Worm (Caenorhabditis elegans) whole organism, L4 larva: ENCODE data around the gene Y57G11A.2.

ENCODE experiments used
- D1046.2 ChIP-seq: fragments of 200-800 bp; sonication (Bioruptor generic); IDR thresholded peaks from 2 replicates; pipeline ENCODE4 v1.3.6; 2022; ENCODE audit warnings: missing genetic modification characterization, missing compliant biosample characterization
- F10B5.3 ChIP-seq: sonication (generic microtip); optimal IDR thresholded peaks from 2 replicates; lab custom pipeline; 2016; ENCODE audit warnings: mild to moderate bottlenecking, missing genetic modification characterization, missing compliant biosample characterization
- F26F4.8 ChIP-seq: fragments of 200-800 bp; sonication (Bioruptor generic); conservative IDR thresholded peaks from 2 replicates; pipeline ENCODE4 v1.3.6; 2022; ENCODE audit warnings: missing genetic modification characterization, missing compliant biosample characterization
- F37D6.2 ChIP-seq: sonication (generic microtip); optimal IDR thresholded peaks from 2 replicates; lab custom pipeline; 2016; ENCODE audit warnings: mild to moderate bottlenecking, missing genetic modification characterization, missing compliant biosample characterization
- R02D3.7 ChIP-seq: fragments of 150-350 bp; sonication (generic microtip); optimal IDR thresholded peaks from 3 replicates; lab custom pipeline; 2014; ENCODE audit warnings: missing biosample characterization, missing genetic modification characterization
- Y105C5A.15 ChIP-seq: fragments of 200-800 bp; sonication (Bioruptor generic); IDR thresholded peaks from 2 replicates; pipeline ENCODE4 v1.3.6; 2022; ENCODE audit warnings: missing genetic modification characterization, missing compliant biosample characterization
- Y5F2A.4 ChIP-seq: fragments of 200-800 bp; sonication (Bioruptor generic); optimal IDR thresholded peaks from 2 replicates; lab custom pipeline; 2018; ENCODE audit warnings: mild to moderate bottlenecking, missing genetic modification characterization, missing compliant biosample characterization
- ZK337.2 ChIP-seq: fragments of 200-800 bp; sonication (Bioruptor generic); IDR thresholded peaks from 2 replicates; pipeline ENCODE4 v1.3.6; 2022; ENCODE audit warnings: missing genetic modification reagents, missing genetic modification characterization, missing compliant biosample characterization
- aha-1 ChIP-seq: fragments of 150-350 bp; peaks from one replicate; lab custom pipeline; 2014; ENCODE audit warnings: missing biosample characterization, missing genetic modification characterization
- aly-2 ChIP-seq: sonication (generic microtip); optimal IDR thresholded peaks from 2 replicates; lab custom pipeline; 2018; ENCODE audit warnings: missing biosample characterization, missing genetic modification characterization
- arid-1 ChIP-seq: fragments of 200-800 bp; sonication (Bioruptor generic); conservative IDR thresholded peaks from 2 replicates; pipeline ENCODE4 v1.3.6; 2022; ENCODE audit warnings: missing genetic modification reagents, missing genetic modification characterization, missing compliant biosample characterization
- attf-4 ChIP-seq: sonication (generic microtip); optimal IDR thresholded peaks from 3 replicates; lab custom pipeline; 2017; ENCODE audit warnings: missing biosample characterization, missing genetic modification characterization
- ceh-32 ChIP-seq: sonication (generic microtip); optimal IDR thresholded peaks from 2 replicates; lab custom pipeline; 2016; ENCODE audit warnings: mild to moderate bottlenecking, missing genetic modification characterization, missing compliant biosample characterization; ENCODE audit not compliant: poor library complexity
- cey-2 ChIP-seq: sonication (generic microtip); optimal IDR thresholded peaks from 3 replicates; lab custom pipeline; 2017; ENCODE audit warnings: missing genetic modification characterization, mild to moderate bottlenecking, missing compliant biosample characterization, antibody characterized with exemption, borderline replicate concordance; ENCODE audit not compliant: insufficient read depth
- daf-16 ChIP-seq, 3 experiments: sonication (generic microtip); optimal IDR thresholded peaks; 2 replicates each; lab custom pipeline; 2016 to 2017; ENCODE audit warnings: missing genetic modification characterization in 3 of 3, missing genetic modification reagents in 3 of 3, mild to moderate bottlenecking in 2 of 3, missing compliant biosample characterization in 2 of 3, missing biosample characterization in 1 of 3, moderate library complexity in 1 of 3
- daf-8 ChIP-seq: fragments of 200-800 bp; sonication (Bioruptor generic); IDR thresholded peaks from 2 replicates; pipeline ENCODE4 v1.3.6; 2022; ENCODE audit warnings: missing genetic modification characterization, missing compliant biosample characterization
- dmd-9 ChIP-seq: fragments of 200-800 bp; sonication (Bioruptor generic); IDR thresholded peaks from 2 replicates; pipeline ENCODE4 v1.3.6; 2022; ENCODE audit warnings: missing genetic modification reagents, missing genetic modification characterization, missing compliant biosample characterization
- hif-1 ChIP-seq, 2 experiments: sonication (generic microtip); optimal IDR thresholded peaks; 2 replicates each; lab custom pipeline; 2016 to 2017; ENCODE audit warnings: missing compliant biosample characterization in 2 of 2, missing genetic modification characterization in 2 of 2, missing genetic modification reagents in 2 of 2, missing genotype in 2 of 2, mild to moderate bottlenecking in 1 of 2
- jun-1 ChIP-seq: fragments of 150-350 bp; optimal IDR thresholded peaks from 2 replicates; lab custom pipeline; 2014; ENCODE audit warnings: missing biosample characterization, missing genetic modification reagents, missing genetic modification characterization
- lin-13 ChIP-seq: fragments of 150-350 bp; optimal IDR thresholded peaks from 2 replicates; lab custom pipeline; 2014; ENCODE audit warnings: missing biosample characterization, missing genetic modification reagents, missing genetic modification characterization
- lin-29 ChIP-seq: fragments of 200-800 bp; sonication (Bioruptor generic); IDR thresholded peaks from 2 replicates; pipeline ENCODE4 v1.3.6; 2022; ENCODE audit warnings: missing genetic modification reagents, missing genetic modification characterization, missing compliant biosample characterization
- mxl-3 ChIP-seq: fragments of 200-800 bp; sonication (Bioruptor generic); optimal IDR thresholded peaks from 2 replicates; lab custom pipeline; 2018; ENCODE audit warnings: mild to moderate bottlenecking, missing genetic modification characterization, missing compliant biosample characterization
- nhr-237 ChIP-seq: sonication (generic microtip); optimal IDR thresholded peaks from 2 replicates; lab custom pipeline; 2017; ENCODE audit warnings: missing biosample characterization, missing genetic modification characterization
- nhr-48 ChIP-seq: sonication (generic microtip); optimal IDR thresholded peaks from 2 replicates; lab custom pipeline; 2016; ENCODE audit warnings: mild to moderate bottlenecking, missing genetic modification characterization, missing compliant biosample characterization
- rbr-2 ChIP-seq: sonication (generic microtip); optimal IDR thresholded peaks from 2 replicates; lab custom pipeline; 2016; ENCODE audit warnings: missing genotype, missing genetic modification characterization, missing compliant biosample characterization
- saeg-2 ChIP-seq: fragments of 200-800 bp; sonication (Bioruptor generic); IDR thresholded peaks from 2 replicates; pipeline ENCODE4 v1.3.6; 2022; ENCODE audit warnings: missing genetic modification reagents, missing genetic modification characterization, missing compliant biosample characterization
- sdz-12 ChIP-seq: fragments of 200-800 bp; sonication (Bioruptor generic); optimal IDR thresholded peaks from 2 replicates; lab custom pipeline; 2018; ENCODE audit warnings: mild to moderate bottlenecking, missing genetic modification characterization, missing compliant biosample characterization
- snpc-1.2 ChIP-seq: fragments of 200-800 bp; sonication (Bioruptor generic); IDR thresholded peaks from 2 replicates; pipeline ENCODE4 v1.3.6; 2022; ENCODE audit warnings: missing genetic modification reagents, missing genetic modification characterization, missing compliant biosample characterization
- spr-1 ChIP-seq: sonication (generic microtip); optimal IDR thresholded peaks from 2 replicates; lab custom pipeline; 2016; ENCODE audit warnings: mild to moderate bottlenecking, missing genetic modification characterization, missing compliant biosample characterization
- spr-3 ChIP-seq: fragments of 200-800 bp; sonication (Bioruptor generic); optimal IDR thresholded peaks from 2 replicates; lab custom pipeline; 2018; ENCODE audit warnings: mild to moderate bottlenecking, missing genetic modification characterization, missing compliant biosample characterization
- tra-1 ChIP-seq: fragments of 200-800 bp; sonication (Bioruptor generic); IDR thresholded peaks from 2 replicates; pipeline ENCODE4 v1.3.6; 2022; ENCODE audit warnings: missing genetic modification reagents, missing genetic modification characterization, missing compliant biosample characterization
- unc-39 ChIP-seq: sonication (generic microtip); optimal IDR thresholded peaks from 2 replicates; lab custom pipeline; 2017; ENCODE audit warnings: missing biosample characterization, missing genetic modification characterization
- unc-62 ChIP-seq, 3 experiments: fragments of 150-350 bp in 1 of 3; sonication (generic microtip); optimal IDR thresholded peaks in 2 of 3; peaks in 1 of 3; 1 replicate in 1 of 3; 2 replicates in 2 of 3; lab custom pipeline; 2014 to 2017; ENCODE audit warnings: missing biosample characterization in 3 of 3, missing genetic modification characterization in 3 of 3, missing genetic modification reagents in 3 of 3, missing genotype in 1 of 3
- zag-1 ChIP-seq: fragments of 150-350 bp; optimal IDR thresholded peaks from 2 replicates; lab custom pipeline; 2014; ENCODE audit warnings: missing biosample characterization, missing genetic modification characterization

Y57G11A.2 gene

DNA sequence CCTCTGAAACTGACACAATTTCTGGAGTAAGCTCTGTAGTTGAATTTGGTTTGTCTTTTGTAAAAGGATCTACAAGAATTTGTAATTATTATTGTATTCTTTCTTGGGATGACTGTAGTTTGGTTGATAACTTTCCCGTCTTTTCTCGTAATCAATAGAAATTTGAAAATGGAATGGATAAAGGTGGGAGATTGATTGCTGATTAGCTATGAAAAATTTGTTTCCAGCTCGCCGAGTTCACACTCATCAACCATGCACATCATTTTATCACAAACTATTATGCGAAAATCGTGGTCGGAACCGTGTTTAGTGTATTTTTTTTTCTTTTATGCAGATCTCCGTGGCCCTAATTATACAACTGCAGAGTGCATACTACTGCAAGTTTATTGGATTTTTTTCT, 17.6 kb upstream of the Y57G11A.2 start, which contains the start of gene T27E7.5:
Gene T27E7.5, plus strand, starts transcription at position 253 of the 400 bp plus-strand sequence.
- no peak for TF ChIP-seq nhr-237
- TF ChIP-seq daf-16 (GFP tag; optimal IDR thresholded peaks at IDR 0.05; lab: Kevin White, UChicago): no peak
- no peak for TF ChIP-seq daf-16 (tag; optimal IDR thresholded peaks at IDR 0.05; lab: Kevin White, UChicago)
- TF ChIP-seq jun-1 (tag; lab: Kevin White, UChicago): no peak
- TF ChIP-seq F37D6.2 (tag; lab: Kevin White, UChicago): no peak
- TF ChIP-seq aha-1 (tag; lab: Kevin White, UChicago): peak; percentile 91
- no peak for TF ChIP-seq arid-1 (GFP tag; lab: Robert Waterston, UW)
- peak in 1 of 2 experiments; percentile 30 for TF ChIP-seq unc-62 (GFP tag; optimal IDR thresholded peaks at IDR 0.05 in 1 of 2; lab: Kevin White, UChicago)
- TF ChIP-seq unc-62 (tag; optimal IDR thresholded peaks at IDR 0.05; lab: Kevin White, UChicago): no peak
- TF ChIP-seq spr-3: no peak
- TF ChIP-seq ceh-32 (tag; lab: Kevin White, UChicago): no peak

DNA sequence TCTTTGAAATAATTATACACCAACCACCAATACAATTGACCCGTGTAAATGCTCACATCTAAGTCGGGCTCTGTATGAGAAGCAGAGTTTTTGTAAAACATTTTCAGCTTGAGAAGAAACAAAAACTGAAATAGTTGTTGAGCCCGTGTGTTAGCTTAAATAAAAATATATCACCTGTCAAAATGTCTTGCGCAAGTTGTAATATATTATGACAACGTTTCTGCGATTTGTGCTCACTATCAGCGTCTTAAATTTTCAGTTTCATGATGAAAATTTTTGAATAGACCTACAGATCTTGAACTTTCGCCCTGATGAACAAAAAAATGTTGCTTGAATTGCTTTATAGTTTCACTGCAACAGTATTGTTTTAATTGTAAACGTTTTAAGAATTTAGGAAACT, 15.6 kb upstream of the Y57G11A.2 start, which contains the start of gene T27E7.4:
Gene T27E7.4, minus strand, starts transcription at position 101 of the 400 bp plus-strand sequence.
- TF ChIP-seq dmd-9 (GFP tag; lab: Robert Waterston, UW): no peak
- TF ChIP-seq D1046.2 (GFP tag; lab: Robert Waterston, UW): no peak
- no peak for TF ChIP-seq F10B5.3
- no peak for TF ChIP-seq aly-2 (tag; lab: Kevin White, UChicago)
- no peak for TF ChIP-seq daf-8 (GFP tag; lab: Robert Waterston, UW)
- no peak for TF ChIP-seq spr-3
- TF ChIP-seq cey-2 (tag; lab: Kevin White, UChicago): no peak
- TF ChIP-seq hif-1 (tag; optimal IDR thresholded peaks at IDR 0.05; lab: Kevin White, UChicago): no peak
- TF ChIP-seq rbr-2 (tag; lab: Kevin White, UChicago): no peak

DNA sequence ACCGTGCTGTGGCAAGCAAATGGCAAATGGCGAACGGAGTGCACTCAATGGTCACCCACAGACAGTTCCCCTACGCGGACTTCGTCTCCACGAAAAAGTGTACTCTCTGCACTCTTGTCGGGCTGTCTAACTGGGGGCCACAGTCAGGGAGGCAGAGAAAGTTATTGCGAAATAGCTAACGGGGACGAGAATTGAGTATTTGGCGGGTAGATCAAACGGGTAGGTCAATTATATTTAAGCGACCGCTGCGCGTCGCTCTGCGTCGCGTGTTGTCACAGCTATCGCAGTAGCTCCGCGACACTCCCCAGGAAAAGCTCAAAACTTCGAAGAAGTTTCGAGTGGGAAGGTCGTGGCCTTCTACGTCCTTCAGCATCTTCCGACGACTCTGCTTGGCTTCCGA, 13.0 kb upstream of the Y57G11A.2 start:
- no peak for TF ChIP-seq zag-1

DNA sequence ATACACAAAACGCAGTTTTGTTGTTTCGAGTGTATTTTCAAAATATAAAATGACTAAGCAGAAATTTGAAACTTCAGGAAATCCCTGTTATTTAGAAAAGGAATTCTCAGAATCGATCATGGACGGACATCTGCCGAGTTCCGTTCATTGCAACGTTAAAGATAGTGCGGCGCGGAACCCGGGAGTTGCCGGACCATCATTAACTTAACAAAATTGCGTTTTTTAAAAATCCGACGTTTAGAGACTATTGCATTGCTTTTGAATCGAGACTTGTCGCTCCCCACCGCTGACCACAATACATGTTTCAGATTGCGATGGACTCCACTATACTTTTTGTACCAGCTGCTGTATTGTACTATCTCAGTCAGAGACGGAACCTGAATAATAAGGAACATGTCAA, 10.7 kb upstream of the Y57G11A.2 start:
- TF ChIP-seq snpc-1.2 (GFP tag; lab: Robert Waterston, UW) (peak; percentile 66), tra-1 (GFP tag; lab: Robert Waterston, UW) (no peak)

DNA sequence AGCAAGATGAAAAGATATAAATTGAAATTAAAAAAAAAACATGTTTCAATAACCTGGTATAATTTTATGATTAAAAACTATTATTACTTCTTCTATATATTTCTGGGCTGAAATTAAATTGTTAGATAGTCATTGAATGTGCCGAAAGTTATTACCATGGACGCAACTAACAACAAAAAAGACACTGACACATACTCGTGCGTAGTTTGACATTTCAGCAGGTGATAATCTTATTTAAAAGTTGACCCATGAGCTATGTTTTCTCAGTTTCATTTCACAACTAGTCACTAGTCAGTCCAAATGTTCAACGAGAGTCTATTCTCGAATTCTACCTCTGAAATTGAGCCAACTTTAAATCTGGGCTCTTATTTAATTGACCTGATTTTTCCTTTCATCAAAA, 9.4 kb upstream of the Y57G11A.2 start, which contains the start of gene T27E7.3:
Gene T27E7.3, plus strand, starts transcription at position 301 of the 400 bp plus-strand sequence.
- TF ChIP-seq saeg-2 (GFP tag; lab: Robert Waterston, UW): no peak
- no peak for TF ChIP-seq unc-39
- TF ChIP-seq R02D3.7 (tag; lab: Kevin White, UChicago): no peak
- no peak for TF ChIP-seq lin-13 (GFP tag; lab: Kevin White, UChicago)
- no peak for TF ChIP-seq Y105C5A.15 (GFP tag; lab: Robert Waterston, UW)
- no peak for TF ChIP-seq lin-29 (GFP tag; lab: Robert Waterston, UW)
- TF ChIP-seq Y5F2A.4: no peak
- TF ChIP-seq spr-1 (tag; lab: Kevin White, UChicago): no peak
- no peak for TF ChIP-seq F26F4.8
- no peak for TF ChIP-seq attf-4 (tag; lab: Kevin White, UChicago)
- no peak for TF ChIP-seq mxl-3 (GFP tag; lab: Kevin White, UChicago)
- TF ChIP-seq ZK337.2 (GFP tag; lab: Robert Waterston, UW): no peak
- no peak for TF ChIP-seq nhr-48 (tag; lab: Kevin White, UChicago)
- TF ChIP-seq F10B5.3: no peak
- TF ChIP-seq sdz-12 (GFP tag; lab: Kevin White, UChicago): no peak
